Worm (Caenorhabditis elegans): ENCODE results near the gene C01G10.5.

C01G10.5 gene

DNA sequence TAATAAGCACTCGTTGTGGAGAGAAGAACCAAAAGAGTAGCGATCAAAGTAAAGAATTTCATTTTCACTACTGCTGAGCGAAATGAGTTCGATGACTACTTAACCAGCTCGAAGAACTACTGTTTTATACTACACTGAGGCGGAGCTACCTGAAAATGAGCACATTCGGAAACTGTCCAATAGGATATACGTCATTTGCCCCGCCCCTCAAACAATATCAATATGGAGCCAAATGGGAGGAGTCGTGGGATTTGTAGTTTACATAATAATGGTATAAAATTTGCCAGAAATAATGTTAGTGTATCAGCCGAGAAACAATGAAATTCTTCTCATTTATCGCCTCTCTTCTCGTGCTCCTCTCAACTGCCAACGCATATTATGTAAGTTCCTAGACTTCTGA lies at the start of gene C01G10.5, which contains the start of gene C01G10.4:
Gene C01G10.5, minus strand, starts transcription at position 101 of the 400 bp plus-strand sequence.
Gene C01G10.4, plus strand, starts transcription at position 303 of the 400 bp plus-strand sequence.
- TF ChIP-seq dpl-1 (GFP tag; optimal IDR thresholded peaks at IDR 0.05) (no peak), ZK337.2 (GFP tag; IDR thresholded peaks at IDR 0.05) (no peak), ceh-28 (tag; optimal IDR thresholded peaks at IDR 0.05) (no peak), gei-8 (GFP tag; optimal IDR thresholded peaks at IDR 0.05) (no peak), snpc-1.2 (GFP tag; IDR thresholded peaks at IDR 0.05) (no peak), egl-43 (GFP tag; IDR thresholded peaks at IDR 0.05) (no peak), tra-1 (GFP tag; IDR thresholded peaks at IDR 0.05) (no peak), fkh-10 (GFP tag; optimal IDR thresholded peaks at IDR 0.05) (no peak), ceh-44 (GFP tag; IDR thresholded peaks at IDR 0.05) (no peak)

DNA sequence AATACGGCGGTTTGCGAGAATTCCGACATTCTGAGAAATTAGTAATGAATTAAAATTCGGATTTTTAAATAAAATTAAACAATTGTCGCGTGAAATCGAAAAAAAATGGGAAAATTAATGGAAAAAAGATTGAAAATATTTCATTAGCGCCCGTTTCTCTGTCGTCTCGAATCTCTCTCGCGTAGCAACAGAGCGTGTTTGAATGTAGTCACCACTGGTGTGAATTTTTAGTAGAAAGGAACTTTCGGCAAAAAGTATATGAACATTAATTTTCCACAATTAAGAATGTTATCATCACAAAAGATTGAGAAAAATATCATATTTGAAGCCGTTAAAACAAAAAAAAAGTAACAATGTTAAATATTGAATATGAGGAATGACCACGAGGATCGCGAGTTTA lies 47.4 kb upstream of the C01G10.5 start, which contains the start of gene aipl-1:
Gene aipl-1, minus strand, starts transcription at position 30 of the 400 bp plus-strand sequence.
- TF ChIP-seq lin-1 (GFP tag; IDR thresholded peaks at IDR 0.05) (no peak), nhr-28 (tag; optimal IDR thresholded peaks at IDR 0.05) (peak; percentile 69), ztf-7 (tag; optimal IDR thresholded peaks at IDR 0.05) (no peak), dve-1 (tag; optimal IDR thresholded peaks at IDR 0.05; ENCODE audit: insufficient read depth) (peak; percentile 55), hif-1 (tag; optimal IDR thresholded peaks at IDR 0.05) (peak in 1 of 2 experiments; percentile 72), mdl-1 (tag; optimal IDR thresholded peaks at IDR 0.05) (peak in 1 of 2 experiments; percentile 21), rbr-2 (tag; optimal IDR thresholded peaks at IDR 0.05) (peak; percentile 41), lin-38 (GFP tag; IDR thresholded peaks at IDR 0.05) (peak; percentile 95), Y5F2A.4 (GFP tag; optimal IDR thresholded peaks at IDR 0.05) (no peak), dmd-6 (GFP tag; IDR thresholded peaks at IDR 0.05) (peak; percentile 39; the same call in 1 of the 2 replicates), hmg-1.1 (GFP tag; IDR thresholded peaks at IDR 0.05) (peak; percentile 43; the same call in 1 of the 2 replicates), nhr-6 (tag; optimal IDR thresholded peaks at IDR 0.05) (peak; percentile 97), skn-1 (tag; optimal IDR thresholded peaks at IDR 0.05) (no peak), ceh-44 (GFP tag; IDR thresholded peaks at IDR 0.05) (no peak), nhr-42 (GFP tag; IDR thresholded peaks at IDR 0.05) (no peak), madf-9 (GFP tag; conservative IDR thresholded peaks at IDR 0.05) (0 out of 2 replicates have a peak, but pooled peaks have one; percentile 11), pha-4 (GFP tag; IDR thresholded peaks at IDR 0.05) (no peak), pha-4 (tag; optimal IDR thresholded peaks at IDR 0.05) (peak; percentile 47), lin-13 (GFP tag; optimal IDR thresholded peaks at IDR 0.05) (peak; percentile 58), lin-15B (tag; optimal IDR thresholded peaks at IDR 0.05) (peak; percentile 46), nhr-77 (tag; optimal IDR thresholded peaks at IDR 0.05) (peak; percentile 79), mxl-2 (GFP tag; conservative IDR thresholded peaks at IDR 0.05) (no peak), zfp-2 (tag; optimal IDR thresholded peaks at IDR 0.05) (no peak), gei-8 (GFP tag; optimal IDR thresholded peaks at IDR 0.05) (no peak), tag-97 (GFP tag; IDR thresholded peaks at IDR 0.05) (no peak), daf-16 (GFP tag; optimal IDR thresholded peaks at IDR 0.05) (no peak), daf-16 (tag; optimal IDR thresholded peaks at IDR 0.05) (peak; percentile 10), T20F7.1 (GFP tag; optimal IDR thresholded peaks at IDR 0.05) (peak; percentile 30), nhr-48 (tag; optimal IDR thresholded peaks at IDR 0.05) (no peak), egl-43 (GFP tag; IDR thresholded peaks at IDR 0.05) (no peak), aha-1 (tag) (no peak), ZK337.2 (GFP tag; IDR thresholded peaks at IDR 0.05) (peak; percentile 47; the same call in 1 of the 2 replicates), ctbp-1 (GFP tag; IDR thresholded peaks at IDR 0.05) (no peak), vab-7 (GFP tag; IDR thresholded peaks at IDR 0.05) (no peak), lsy-2 (tag; optimal IDR thresholded peaks at IDR 0.05) (peak in 1 of 2 experiments; percentile 46), duxl-1 (tag; optimal IDR thresholded peaks at IDR 0.05; ENCODE audit: poor library complexity) (no peak), mdt-29 (GFP tag; IDR thresholded peaks at IDR 0.05) (no peak), hlh-30 (tag; optimal IDR thresholded peaks at IDR 0.05; ENCODE audit: insufficient read depth) (peak; percentile 63), dpl-1 (GFP tag; optimal IDR thresholded peaks at IDR 0.05) (peak; percentile 85), spr-3 (GFP tag; optimal IDR thresholded peaks at IDR 0.05) (no peak), F10B5.3 (tag; optimal IDR thresholded peaks at IDR 0.05) (no peak), hlh-11 (tag; optimal IDR thresholded peaks at IDR 0.05) (peak; percentile 31), spr-1 (tag; optimal IDR thresholded peaks at IDR 0.05) (no peak), mes-2 (tag; optimal IDR thresholded peaks at IDR 0.05; ENCODE audit: poor library complexity, severe bottlenecking) (peak; percentile 94)

Data from whole organism, L4 larva.